Worm (Caenorhabditis elegans): ENCODE results near the gene mogs-1.
A peak's percentile ranks its signal among the peaks of the same experiment; 100 is the strongest.
"Not testable (repeated sequence)": the region's sequence is repeated elsewhere in the genome, so short reads cannot be mapped to it uniquely, and the experiment has no call there.

mogs-1 gene

DNA sequence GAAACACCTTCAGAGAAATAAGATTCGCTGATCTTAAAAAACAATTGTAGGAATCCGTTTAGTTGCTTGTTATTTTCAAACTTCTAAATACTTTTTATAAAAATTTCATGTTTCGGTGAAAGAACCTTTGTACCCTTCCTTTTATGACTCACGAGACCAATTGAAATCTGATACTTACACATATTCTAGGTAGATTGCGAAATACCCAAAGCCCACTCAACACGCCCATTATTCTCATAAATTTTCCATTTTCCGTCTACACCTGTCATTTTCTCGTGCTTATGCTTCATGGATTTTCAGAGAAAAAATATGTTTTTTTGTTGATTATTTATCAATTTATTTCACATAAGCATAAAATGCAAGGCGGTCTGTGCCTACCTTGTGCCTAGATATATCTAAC, 15.3 kb downstream of the mogs-1 start:
- TF ChIP-seq nhr-11 (tag; optimal IDR thresholded peaks at IDR 0.05), result peak; percentile 40
- no peak for TF ChIP-seq fkh-2 (tag; optimal IDR thresholded peaks at IDR 0.05)

DNA sequence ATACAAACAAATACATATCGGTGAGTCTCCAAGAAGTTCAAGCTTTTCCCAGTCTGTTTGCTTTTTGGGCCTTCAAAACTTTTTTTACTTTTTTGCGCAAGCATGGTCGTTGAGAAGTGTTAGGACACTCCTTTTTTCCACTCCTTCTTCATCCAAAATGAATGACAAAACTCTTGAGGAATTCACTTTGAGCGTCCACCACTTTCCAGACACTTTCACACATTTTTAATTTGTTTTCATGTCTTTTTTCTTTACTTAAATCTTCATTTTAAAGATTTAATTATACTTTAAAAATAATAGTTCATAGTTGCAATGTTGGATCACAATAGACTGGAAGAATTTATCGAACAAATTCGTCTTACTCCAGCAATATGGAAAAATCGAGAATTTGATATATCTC, 17.5 kb downstream of the mogs-1 start, which contains the start of gene F13H10.1:
Gene F13H10.1, plus strand, starts transcription at position 301 of the 400 bp plus-strand sequence.
- TF ChIP-seq fkh-10 (GFP tag; optimal IDR thresholded peaks at IDR 0.05), result no peak
- no peak for TF ChIP-seq mdl-1 (tag; optimal IDR thresholded peaks at IDR 0.05)
- no peak for TF ChIP-seq skn-1 (tag; optimal IDR thresholded peaks at IDR 0.05)
- TF ChIP-seq hmg-11 (tag; optimal IDR thresholded peaks at IDR 0.05), result no peak
- TF ChIP-seq lin-39 (tag; optimal IDR thresholded peaks at IDR 0.05), result no peak
- no peak for TF ChIP-seq daf-12 (tag; optimal IDR thresholded peaks at IDR 0.05)
- no peak for TF ChIP-seq egl-27 (tag; optimal IDR thresholded peaks at IDR 0.05)
- TF ChIP-seq unc-39 (tag; optimal IDR thresholded peaks at IDR 0.05), result no peak
- no peak for TF ChIP-seq nhr-11 (tag; optimal IDR thresholded peaks at IDR 0.05)
- no peak for TF ChIP-seq nhr-28 (tag; optimal IDR thresholded peaks at IDR 0.05)
- TF ChIP-seq jun-1 (tag; optimal IDR thresholded peaks at IDR 0.05), result no peak
- no peak for TF ChIP-seq R02D3.7 (tag; optimal IDR thresholded peaks at IDR 0.05)
- no peak for TF ChIP-seq unc-62 (GFP tag; optimal IDR thresholded peaks at IDR 0.05)
- no peak for TF ChIP-seq snpc-4 (tag; optimal IDR thresholded peaks at IDR 0.05)
- no peak for TF ChIP-seq ama-1 (optimal IDR thresholded peaks at IDR 0.05)
- no peak for TF ChIP-seq fos-1 (tag; optimal IDR thresholded peaks at IDR 0.05)
- no peak for TF ChIP-seq ZK546.5 (tag; optimal IDR thresholded peaks at IDR 0.05)

DNA sequence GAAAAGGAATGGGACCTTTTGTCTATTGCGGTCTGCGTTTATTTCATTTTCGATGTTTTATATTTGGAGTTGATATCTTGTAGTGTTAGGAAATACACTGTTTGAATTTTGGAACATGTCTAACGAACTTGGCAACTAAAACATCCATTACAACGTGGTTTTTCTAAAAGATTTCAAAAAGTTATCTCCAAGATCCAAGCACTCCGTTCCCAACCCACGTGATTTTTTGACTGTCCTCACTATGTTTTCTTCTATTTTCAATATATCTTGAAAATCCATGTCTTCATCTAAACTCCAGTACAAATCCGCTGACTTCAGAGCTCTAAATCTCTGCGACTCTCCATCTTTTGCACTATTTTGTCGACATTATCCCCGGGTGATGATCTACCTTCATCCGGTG, 20.1 kb downstream of the mogs-1 start, which contains the start of gene F13H10.9:
Gene F13H10.9, plus strand, starts transcription at position 301 of the 400 bp plus-strand sequence.
- no peak for TF ChIP-seq sea-2 (GFP tag; optimal IDR thresholded peaks at IDR 0.05)
- no peak for TF ChIP-seq skn-1 (tag; optimal IDR thresholded peaks at IDR 0.05)
- no peak for TF ChIP-seq unc-62 (GFP tag; optimal IDR thresholded peaks at IDR 0.05)
- no peak for TF ChIP-seq ceh-82 (tag; optimal IDR thresholded peaks at IDR 0.05)
- no peak for TF ChIP-seq elt-3 (tag; optimal IDR thresholded peaks at IDR 0.05)
- no peak for TF ChIP-seq nhr-76 (tag; optimal IDR thresholded peaks at IDR 0.05)
- TF ChIP-seq nhr-43 (tag; optimal IDR thresholded peaks at IDR 0.05; ENCODE audit: poor library complexity, severe bottlenecking), result no peak
- TF ChIP-seq nhr-12 (tag; optimal IDR thresholded peaks at IDR 0.05), result no peak
- no peak for TF ChIP-seq ztf-11 (tag; optimal IDR thresholded peaks at IDR 0.05)

DNA sequence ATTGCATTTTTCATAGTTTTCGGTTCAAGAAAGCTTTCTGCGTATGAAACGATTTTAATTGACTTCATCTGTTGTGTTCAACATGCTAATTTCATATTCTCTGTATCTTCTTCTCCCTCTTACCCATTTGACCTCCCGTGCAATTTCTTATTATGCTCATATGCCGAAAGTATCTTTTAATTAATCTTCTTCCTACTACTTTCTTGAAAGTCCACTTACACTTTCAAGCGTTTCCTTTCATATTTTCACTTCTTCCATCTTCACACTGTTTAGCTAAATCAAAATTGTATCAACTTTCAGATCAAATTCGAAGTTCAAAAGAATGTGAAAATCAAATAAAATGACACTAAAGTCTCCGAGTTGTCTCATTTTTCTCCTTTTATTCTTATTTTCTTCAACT, 31.0 kb downstream of the mogs-1 start, which contains the start of gene F13H10.5:
Gene F13H10.5, plus strand, starts transcription at position 301 of the 400 bp plus-strand sequence.
- no peak for TF ChIP-seq egl-5 (tag; optimal IDR thresholded peaks at IDR 0.05)
- no peak for TF ChIP-seq elt-3 (tag; optimal IDR thresholded peaks at IDR 0.05)
- no peak for TF ChIP-seq ztf-4 (tag; optimal IDR thresholded peaks at IDR 0.05)
- TF ChIP-seq nhr-25 (tag; optimal IDR thresholded peaks at IDR 0.05), result no peak
- TF ChIP-seq ceh-9 (tag; optimal IDR thresholded peaks at IDR 0.05), result no peak
- TF ChIP-seq eor-1 (tag; optimal IDR thresholded peaks at IDR 0.05), result no peak
- no peak for TF ChIP-seq mml-1 (tag; optimal IDR thresholded peaks at IDR 0.05)
- no peak for TF ChIP-seq nhr-67 (tag; optimal IDR thresholded peaks at IDR 0.05)
- TF ChIP-seq elt-1 (tag; optimal IDR thresholded peaks at IDR 0.05), result no peak
- TF ChIP-seq mdl-1 (tag; optimal IDR thresholded peaks at IDR 0.05), result no peak
- TF ChIP-seq nhr-23 (tag; optimal IDR thresholded peaks at IDR 0.05), result no peak
- no peak for TF ChIP-seq fkh-2 (tag; optimal IDR thresholded peaks at IDR 0.05)
- no peak for TF ChIP-seq unc-62 (GFP tag; optimal IDR thresholded peaks at IDR 0.05)

DNA sequence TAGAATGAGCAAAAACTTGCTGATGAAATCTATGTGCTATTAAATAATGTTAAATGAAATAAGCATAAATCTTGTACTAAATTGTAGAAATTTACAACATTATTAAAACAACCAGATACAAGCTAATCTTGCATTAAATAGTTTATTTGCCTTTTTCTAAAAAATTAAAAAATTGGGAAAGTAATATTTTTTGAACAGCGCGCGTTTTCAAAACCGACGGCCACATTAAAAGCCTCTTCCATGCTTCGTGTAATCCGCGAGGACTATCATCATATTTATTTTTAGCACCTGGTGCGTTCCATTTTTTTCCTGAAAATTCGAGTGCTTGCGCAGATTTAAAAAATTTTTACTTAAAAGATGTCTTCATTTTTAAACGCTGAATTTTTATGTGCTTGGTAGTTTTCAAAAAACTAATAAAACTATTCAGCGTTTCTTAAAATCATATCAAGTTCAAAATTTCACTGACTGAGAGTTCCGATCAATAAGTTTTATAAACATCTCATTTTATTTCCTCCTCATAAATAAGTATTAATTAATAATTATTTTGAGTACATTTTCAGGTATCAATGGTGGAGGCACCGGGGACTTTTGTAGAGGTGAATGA, 34.3 kb downstream of the mogs-1 start, which contains the start of gene Y43E12A.3:
Gene Y43E12A.3, plus strand, starts transcription at position 554 of the 604 bp plus-strand sequence.
- TF ChIP-seq lsy-12, skn-1, ZK546.5 (tag; optimal IDR thresholded peaks at IDR 0.05): not testable (repeated sequence)
